Worm (Caenorhabditis elegans): Measurements from ENCODE around the gene F09E5.12.

The F09E5.12 gene

DNA sequence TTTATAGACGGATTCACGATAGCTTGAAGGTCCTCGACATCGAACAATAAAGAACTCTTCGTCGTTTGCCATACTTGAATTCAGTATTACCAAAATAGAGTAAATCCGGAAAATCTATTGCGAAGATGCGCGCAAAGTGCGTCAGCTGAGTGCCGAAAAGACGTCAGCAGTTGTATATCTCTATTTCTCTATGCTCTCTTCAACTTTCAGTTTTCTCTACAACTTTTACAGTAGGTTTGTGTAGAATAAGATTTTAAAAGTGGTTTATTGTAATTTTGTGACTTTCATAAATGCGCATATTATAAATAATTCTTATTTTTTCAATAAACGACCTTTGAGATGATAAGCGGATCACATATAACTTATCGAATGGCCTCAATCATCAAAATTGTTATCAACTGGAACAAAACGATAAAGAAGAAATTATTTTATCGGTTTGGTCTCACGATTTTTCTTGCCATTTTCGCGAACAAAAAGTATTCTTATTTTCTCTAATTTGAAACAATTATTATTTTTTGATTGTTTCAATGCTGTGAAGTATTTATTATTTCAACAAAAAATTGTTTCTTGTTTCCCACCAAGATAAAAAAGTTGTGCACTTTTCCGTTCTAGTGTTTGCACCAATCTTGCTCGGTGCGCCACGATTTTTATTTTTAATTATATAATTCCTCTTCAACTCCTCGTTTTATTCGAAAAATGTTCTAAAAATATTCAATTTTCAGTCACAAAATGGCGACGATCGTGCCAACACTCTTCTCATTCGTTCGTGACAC is 2.9 kb upstream of the F09E5.12 start, which contains the start of the genes agt-2 and F09E5.3 (continued):
- TF ChIP-seq nhr-11 (tag; optimal IDR thresholded peaks at IDR 0.05) = no peak
- peak; percentile 42 for TF ChIP-seq hlh-30 (tag; optimal IDR thresholded peaks at IDR 0.05; ENCODE audit: insufficient read depth)
- TF ChIP-seq eyg-1 (tag; optimal IDR thresholded peaks at IDR 0.05) = no peak
- no peak for TF ChIP-seq lin-11 (tag; optimal IDR thresholded peaks at IDR 0.05)
- TF ChIP-seq pqm-1 (tag; optimal IDR thresholded peaks at IDR 0.05) = no peak
- TF ChIP-seq odd-2 (tag; optimal IDR thresholded peaks at IDR 0.05) = no peak
- TF ChIP-seq syd-9 (tag; optimal IDR thresholded peaks at IDR 0.05) = no peak
- no peak for TF ChIP-seq ceh-14 (tag; optimal IDR thresholded peaks at IDR 0.05)
- no peak for TF ChIP-seq fax-1 (tag; optimal IDR thresholded peaks at IDR 0.05)
- TF ChIP-seq ceh-31 (tag; optimal IDR thresholded peaks at IDR 0.05) = peak; percentile 42
- peak; percentile 47 for TF ChIP-seq ets-4 (tag; optimal IDR thresholded peaks at IDR 0.05)
- no peak for TF ChIP-seq hlh-8 (tag; optimal IDR thresholded peaks at IDR 0.05)
- TF ChIP-seq sox-2 (GFP tag; IDR thresholded peaks at IDR 0.05) = no peak
- TF ChIP-seq unc-3 (GFP tag; conservative IDR thresholded peaks at IDR 0.05) = no peak
- TF ChIP-seq unc-3 (tag; optimal IDR thresholded peaks at IDR 0.05) = no peak
- TF ChIP-seq elt-2 (tag; optimal IDR thresholded peaks at IDR 0.05) = peak; percentile 97
- TF ChIP-seq nfya-1 (tag; optimal IDR thresholded peaks at IDR 0.05) = peak; percentile 81
- no peak for TF ChIP-seq elt-4 (tag; optimal IDR thresholded peaks at IDR 0.05)
- TF ChIP-seq sdc-2 (tag; optimal IDR thresholded peaks at IDR 0.05) = peak; percentile 25
- TF ChIP-seq ceh-22 (tag; optimal IDR thresholded peaks at IDR 0.05) = no peak
- no peak for TF ChIP-seq hlh-15 (tag; optimal IDR thresholded peaks at IDR 0.05)
- TF ChIP-seq ttx-3 (tag; optimal IDR thresholded peaks at IDR 0.05) = no peak
- peak; percentile 31 for TF ChIP-seq ref-2 (tag; optimal IDR thresholded peaks at IDR 0.05)
- no peak for TF ChIP-seq ceh-6 (GFP tag; optimal IDR thresholded peaks at IDR 0.05)
- TF ChIP-seq ceh-45 (GFP tag; IDR thresholded peaks at IDR 0.05) = peak; percentile 23; the same call in 1 of the 2 replicates
- TF ChIP-seq madf-2 (tag; optimal IDR thresholded peaks at IDR 0.05) = peak; percentile 39

DNA sequence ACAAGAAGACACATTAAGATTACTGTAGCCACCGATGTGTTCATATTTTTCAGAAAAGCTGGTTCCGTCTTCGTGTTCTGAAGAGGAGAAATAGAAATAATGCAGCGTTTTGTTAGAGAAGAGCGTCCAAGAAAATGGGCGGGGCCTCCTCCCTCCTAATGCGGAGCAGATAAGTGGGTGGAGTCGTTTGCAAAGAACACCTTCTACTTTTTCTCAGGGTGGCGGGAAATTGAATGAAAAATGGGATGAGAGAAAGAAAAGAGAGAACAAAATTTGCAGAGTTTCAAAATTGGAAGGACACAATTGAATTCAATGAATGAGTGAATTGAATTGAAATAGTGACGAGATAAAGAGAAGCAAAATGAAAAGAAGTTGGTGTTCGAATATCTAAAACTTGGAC is 4.9 kb downstream of the F09E5.12 start, which contains the start of gene F09E5.16:
Gene F09E5.16, minus strand, starts transcription at position 101 of the 400 bp plus-strand sequence.
- TF ChIP-seq tbx-2 (tag; optimal IDR thresholded peaks at IDR 0.05) (no peak), hlh-6 (tag; optimal IDR thresholded peaks at IDR 0.05) (no peak), ceh-9 (tag; optimal IDR thresholded peaks at IDR 0.05) (no peak), zip-5 (tag; optimal IDR thresholded peaks at IDR 0.05) (no peak), syd-9 (tag; optimal IDR thresholded peaks at IDR 0.05) (no peak), K09A11.1 (tag; optimal IDR thresholded peaks at IDR 0.05; ENCODE audit: insufficient read depth) (no peak), pros-1 (tag; optimal IDR thresholded peaks at IDR 0.05) (no peak), unc-55 (GFP tag; optimal IDR thresholded peaks at IDR 0.05) (no peak), madf-2 (tag; optimal IDR thresholded peaks at IDR 0.05) (no peak), elt-4 (tag; optimal IDR thresholded peaks at IDR 0.05) (no peak), hlh-13 (GFP tag; optimal IDR thresholded peaks at IDR 0.05) (no peak), ceh-24 (tag; optimal IDR thresholded peaks at IDR 0.05) (no peak), F13H6.1 (tag; optimal IDR thresholded peaks at IDR 0.05) (no peak), sox-4 (tag; optimal IDR thresholded peaks at IDR 0.05) (no peak), tbx-7 (tag; optimal IDR thresholded peaks at IDR 0.05) (no peak)

DNA sequence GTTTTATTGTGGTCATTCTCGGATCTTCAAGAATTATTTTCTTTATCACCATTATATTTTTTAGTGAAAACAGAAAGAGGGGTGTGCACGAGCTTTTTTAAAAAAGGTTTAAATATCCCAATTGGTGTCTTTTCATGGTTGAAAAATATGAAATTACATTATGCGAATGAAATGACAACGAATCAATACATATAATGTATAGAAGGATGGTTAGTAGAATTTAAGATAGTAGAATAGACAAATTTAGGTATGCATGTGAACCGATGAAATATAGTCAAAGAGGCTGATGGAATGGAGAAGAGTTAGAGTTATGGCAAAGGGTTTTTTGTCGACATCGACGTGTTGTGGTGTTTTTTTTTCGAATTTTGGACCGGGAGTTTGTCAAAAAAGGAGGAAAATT is 6.0 kb downstream of the F09E5.12 start:
- TF ChIP-seq pha-4 (tag; optimal IDR thresholded peaks at IDR 0.05) (no peak), ceh-31 (tag; optimal IDR thresholded peaks at IDR 0.05) (no peak), sox-2 (GFP tag; IDR thresholded peaks at IDR 0.05) (no peak), odd-2 (tag; optimal IDR thresholded peaks at IDR 0.05) (no peak), ets-4 (tag; optimal IDR thresholded peaks at IDR 0.05) (no peak), elt-2 (tag; optimal IDR thresholded peaks at IDR 0.05) (no peak), ceh-34 (tag; optimal IDR thresholded peaks at IDR 0.05) (no peak), ceh-14 (tag; optimal IDR thresholded peaks at IDR 0.05) (no peak), ceh-30 (tag; optimal IDR thresholded peaks at IDR 0.05) (no peak), gmeb-2 (tag; optimal IDR thresholded peaks at IDR 0.05) (no peak), nfya-1 (tag; optimal IDR thresholded peaks at IDR 0.05) (no peak)

All from whole organism, late embryonic.